Worm (Caenorhabditis elegans): ENCODE results near the gene dpy-19.

ce11 chrIII:8622435-8622834 lies 44.8 kb downstream of the dpy-19 start, which contains the start of gene ceh-16:
- TF ChIP-seq ztf-23 (GFP tag; IDR thresholded peaks at IDR 0.05) (no peak), klf-2 (GFP tag; conservative IDR thresholded peaks at IDR 0.05) (no peak), flt-1 (GFP tag; IDR thresholded peaks at IDR 0.05) (no peak), ref-1 (GFP tag; conservative IDR thresholded peaks at IDR 0.05) (no peak), cog-1 (tag; optimal IDR thresholded peaks at IDR 0.05) (no peak), ztf-29 (GFP tag; IDR thresholded peaks at IDR 0.05) (no peak), tab-1 (GFP tag; IDR thresholded peaks at IDR 0.05) (no peak), med-1 (GFP tag; optimal IDR thresholded peaks at IDR 0.05; ENCODE audit: insufficient read depth) (no peak), T22C8.4 (GFP tag; IDR thresholded peaks at IDR 0.05) (no peak)

All from whole organism, midembryonic.